Worm (Caenorhabditis elegans): ENCODE measurements around the gene prmn-1.

DNA sequence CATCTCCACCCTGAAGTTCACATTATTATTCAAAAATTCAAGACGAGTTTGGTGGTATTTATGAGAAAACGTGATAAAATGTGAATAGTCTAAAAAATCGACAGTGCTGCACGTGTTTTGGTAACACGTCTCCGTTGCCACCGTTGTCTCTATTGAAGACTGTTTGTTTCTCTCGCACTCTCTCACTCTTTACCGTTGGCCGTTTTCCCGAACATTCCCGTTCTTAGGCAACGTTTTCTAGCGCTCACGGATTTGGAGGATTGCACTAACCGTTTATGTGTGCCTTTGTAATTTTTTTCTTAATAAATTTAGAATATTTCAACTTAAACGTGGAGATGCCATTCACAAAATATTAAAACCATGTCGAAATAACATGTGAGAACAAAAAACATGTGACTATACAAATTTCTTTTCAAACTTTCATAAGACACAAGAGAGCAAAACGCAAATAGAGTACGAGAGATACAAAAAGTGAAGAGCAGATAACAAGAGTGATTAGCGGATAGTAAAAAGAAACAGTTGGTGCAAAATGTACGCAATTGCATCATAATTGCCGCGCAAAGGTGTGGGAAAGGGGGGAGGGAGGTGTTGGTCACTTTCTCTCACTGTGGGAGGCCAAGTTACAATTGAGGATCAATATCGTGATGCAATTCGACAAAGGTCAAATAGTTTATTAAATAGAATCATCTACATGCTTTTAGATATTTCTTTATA lies 30.1 kb downstream of the prmn-1 start, which contains the start of gene pek-1:
- TF ChIP-seq unc-62 (GFP tag; optimal IDR thresholded peaks at IDR 0.05) (no peak), sea-2 (GFP tag; IDR thresholded peaks at IDR 0.05) (no peak), mes-4 (tag; optimal IDR thresholded peaks at IDR 0.05) (no peak), ceh-58 (GFP tag; IDR thresholded peaks at IDR 0.05) (no peak), nhr-27 (tag; optimal IDR thresholded peaks at IDR 0.05) (no peak), unc-130 (GFP tag; optimal IDR thresholded peaks at IDR 0.05) (no peak), him-1 (tag; optimal IDR thresholded peaks at IDR 0.05) (no peak), F57A8.1 (GFP tag; optimal IDR thresholded peaks at IDR 0.05) (no peak)
